Fruit fly (Drosophila melanogaster): ENCODE results near the gene CG42709.
A peak's percentile ranks its signal among the peaks of the same experiment; 100 is the strongest.

CG42709 gene

DNA sequence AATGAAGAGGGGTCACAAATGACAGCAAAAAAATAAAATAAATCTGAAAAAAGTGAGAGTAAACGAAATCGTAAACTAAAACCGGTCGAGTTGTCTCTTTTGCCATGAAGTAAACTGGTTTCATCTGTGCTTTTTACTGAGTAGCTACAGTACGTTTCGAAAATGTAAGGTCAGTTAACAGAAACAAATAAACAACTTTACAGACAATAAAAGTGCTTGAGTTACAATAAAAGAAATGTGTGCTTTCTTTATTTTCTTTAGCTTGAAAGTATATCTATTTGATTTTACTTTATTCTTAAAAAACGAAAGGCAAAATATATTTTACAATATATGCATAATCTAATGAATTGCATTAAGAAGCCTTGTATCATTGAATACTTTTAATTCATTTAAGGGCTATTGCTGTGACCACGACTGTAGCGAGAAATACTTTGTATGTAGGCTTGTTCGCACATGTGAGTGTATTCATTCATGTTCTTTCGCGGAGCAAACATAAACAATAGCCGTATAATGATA, 3.0 kb downstream of the CG42709 start (continued):
- TF ChIP-seq CG14965 (GFP tag; optimal IDR thresholded peaks at IDR 0.05; ENCODE audit: borderline replicate concordance) = no peak
- no peak for TF ChIP-seq CG43689 (GFP tag; IDR thresholded peaks at IDR 0.05)
- TF ChIP-seq abd-A (tag; optimal IDR thresholded peaks at IDR 0.05) = no peak
- no peak for TF ChIP-seq B-H2 (GFP tag; optimal IDR thresholded peaks at IDR 0.05)
- no peak for TF ChIP-seq Gsc (GFP tag; IDR thresholded peaks at IDR 0.05)
- peak; percentile 55; the same call in 1 of the 2 replicates for TF ChIP-seq Awh (GFP tag; IDR thresholded peaks at IDR 0.05)
- peak; percentile 44 for TF ChIP-seq caup (GFP tag; optimal IDR thresholded peaks at IDR 0.05; ENCODE audit: severe bottlenecking)
- no peak for TF ChIP-seq CG2199 (GFP tag; IDR thresholded peaks at IDR 0.05)
- no peak for TF ChIP-seq sima (GFP tag; optimal IDR thresholded peaks at IDR 0.05)
- TF ChIP-seq Oli (tag; optimal IDR thresholded peaks at IDR 0.05) = peak; percentile 59
- peak; percentile 60 for TF ChIP-seq lilli (GFP tag; optimal IDR thresholded peaks at IDR 0.05)
- no peak for TF ChIP-seq en (GFP tag; optimal IDR thresholded peaks at IDR 0.05)
- TF ChIP-seq CG2120 (GFP tag; optimal IDR thresholded peaks at IDR 0.05) = peak; percentile 73
- TF ChIP-seq CG3065 (GFP tag; optimal IDR thresholded peaks at IDR 0.05) = no peak
- TF ChIP-seq Nf-YC (tag; optimal IDR thresholded peaks at IDR 0.05) = peak; percentile 63
- TF ChIP-seq CG4404 (GFP tag; IDR thresholded peaks at IDR 0.05) = no peak
- TF ChIP-seq CG9797 (GFP tag; optimal IDR thresholded peaks at IDR 0.05) = no peak
- TF ChIP-seq bcd (GFP tag; optimal IDR thresholded peaks at IDR 0.05) = peak; percentile 44
- TF ChIP-seq ttk (GFP tag; IDR thresholded peaks at IDR 0.05) = no peak
- TF ChIP-seq CG9932 (GFP tag; IDR thresholded peaks at IDR 0.05) = peak; percentile 71
- no peak for TF ChIP-seq CG4730 (GFP tag; IDR thresholded peaks at IDR 0.05)
- peak in 1 of 2 experiments; percentile 61 for TF ChIP-seq Eip74EF (GFP tag; optimal IDR thresholded peaks at IDR 0.05)
- peak; percentile 64; the same call in 1 of the 2 replicates for TF ChIP-seq lmd (GFP tag; IDR thresholded peaks at IDR 0.05)
- TF ChIP-seq CG4820 (GFP tag; optimal IDR thresholded peaks at IDR 0.05) = peak; percentile 15
- peak; percentile 61 for TF ChIP-seq Sox102F (GFP tag; optimal IDR thresholded peaks at IDR 0.05)
- TF ChIP-seq onecut (GFP tag; IDR thresholded peaks at IDR 0.05) = no peak
- TF ChIP-seq Bgb (GFP tag; IDR thresholded peaks at IDR 0.05; ENCODE audit: partially characterized antibody) = no peak
- TF ChIP-seq CG16813 (GFP tag; IDR thresholded peaks at IDR 0.05; ENCODE audit: partially characterized antibody) = no peak
- peak in 1 of 2 experiments; percentile 79 for TF ChIP-seq Hr51 (GFP tag; optimal IDR thresholded peaks at IDR 0.05)
- TF ChIP-seq CG6175 (GFP tag; IDR thresholded peaks at IDR 0.05) = no peak
- peak; percentile 42 for TF ChIP-seq CG12155 (GFP tag; optimal IDR thresholded peaks at IDR 0.05)
- TF ChIP-seq Dip3 (GFP tag; optimal IDR thresholded peaks at IDR 0.05) = peak; percentile 36
- no peak for TF ChIP-seq toy (GFP tag; IDR thresholded peaks at IDR 0.05)
- peak; percentile 50; the same call in 1 of the 2 replicates for TF ChIP-seq Ptx1 (GFP tag; IDR thresholded peaks at IDR 0.05)
- no peak for TF ChIP-seq Mes4 (GFP tag; optimal IDR thresholded peaks at IDR 0.05)
- no peak for TF ChIP-seq Atf3 (GFP tag; optimal IDR thresholded peaks at IDR 0.05)
- TF ChIP-seq Nf-YB (GFP tag; optimal IDR thresholded peaks at IDR 0.05) = peak; percentile 40
- peak; percentile 58 to 69 for TF ChIP-seq bsh (GFP tag; optimal IDR thresholded peaks at IDR 0.05)
- no peak for TF ChIP-seq CG34376 (GFP tag; optimal IDR thresholded peaks at IDR 0.05)
- TF ChIP-seq tgo (GFP tag; IDR thresholded peaks at IDR 0.05) = peak; percentile 21; the same call in 1 of the 3 replicates
- TF ChIP-seq schlank (tag; optimal IDR thresholded peaks at IDR 0.05) = no peak
- peak; percentile 33 for TF ChIP-seq Fer2 (tag; optimal IDR thresholded peaks at IDR 0.05)
- TF ChIP-seq CG15479 (GFP tag; optimal IDR thresholded peaks at IDR 0.05) = no peak
- peak; percentile 60 for TF ChIP-seq CG6689 (GFP tag; IDR thresholded peaks at IDR 0.05)
- no peak for TF ChIP-seq tup (GFP tag; optimal IDR thresholded peaks at IDR 0.05)
- TF ChIP-seq CG6791 (GFP tag; IDR thresholded peaks at IDR 0.05; ENCODE audit: partially characterized antibody) = no peak
- TF ChIP-seq CG9215 (GFP tag; IDR thresholded peaks at IDR 0.05) = no peak
- peak; percentile 50 for TF ChIP-seq CG8290 (GFP tag; optimal IDR thresholded peaks at IDR 0.05)
- peak in 1 of 2 experiments; percentile 4 for TF ChIP-seq CG8290 (tag; optimal IDR thresholded peaks at IDR 0.05)
- no peak for TF ChIP-seq dati (GFP tag; IDR thresholded peaks at IDR 0.05)
